Worm (Caenorhabditis elegans) whole organism, L2 larva: Measurements from ENCODE around the gene srw-26.

ENCODE experiments used
- F13H6.1 ChIP-seq: sonication (generic microtip); optimal IDR thresholded peaks from 2 replicates; lab custom pipeline; 2016; ENCODE audit warnings: missing genetic modification characterization, missing compliant biosample characterization
- nhr-11 ChIP-seq: fragments of 150-350 bp; optimal IDR thresholded peaks from 2 replicates; lab custom pipeline; 2014; ENCODE audit warnings: missing biosample characterization, missing genetic modification characterization

ce11 chrV:15913714-15914113, 18.6 kb downstream of the srw-26 start, which contains the start of gene F35E8.7:
- no peak for TF ChIP-seq F13H6.1 (tag; lab: Kevin White, UChicago)
- TF ChIP-seq nhr-11 = no peak
